Worm (Caenorhabditis elegans): ENCODE results near the gene bed-1.

Gene bed-1

DNA sequence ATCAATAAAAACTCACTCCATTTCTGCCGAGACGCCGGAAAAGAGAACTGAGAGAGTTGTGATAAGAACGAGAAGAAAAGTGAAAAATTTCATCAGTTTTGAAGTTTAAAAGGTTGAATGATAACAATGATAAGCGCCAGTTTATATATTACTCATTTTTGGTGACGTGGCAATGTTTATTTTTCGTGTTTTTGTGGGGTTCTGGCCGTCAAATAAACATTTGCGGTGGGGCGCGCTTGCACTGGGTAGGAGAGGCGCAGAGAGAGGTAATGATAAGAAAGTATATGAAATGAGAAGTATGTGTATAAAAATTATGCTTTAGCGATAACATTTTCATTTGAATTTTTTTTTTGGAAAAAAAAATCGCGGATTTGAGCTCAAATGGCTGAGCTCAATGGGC is 33.9 kb upstream of the bed-1 start, which contains the start of gene Y39B6A.5 (continued):
- TF ChIP-seq swsn-7 (tag; optimal IDR thresholded peaks at IDR 0.05) (peak; percentile 14), ceh-8 (GFP tag; optimal IDR thresholded peaks at IDR 0.05) (no peak), aha-1 (tag; optimal IDR thresholded peaks at IDR 0.05) (no peak), fos-1 (tag; optimal IDR thresholded peaks at IDR 0.05) (no peak), ztf-4 (tag; optimal IDR thresholded peaks at IDR 0.05) (no peak), fkh-8 (tag; optimal IDR thresholded peaks at IDR 0.05) (no peak), F16B12.6 (tag; optimal IDR thresholded peaks at IDR 0.05) (no peak), ama-1 (optimal IDR thresholded peaks at IDR 0.05) (no peak), ztf-11 (tag; optimal IDR thresholded peaks at IDR 0.05) (no peak), ces-1 (GFP tag; optimal IDR thresholded peaks at IDR 0.05) (no peak), nhr-76 (tag; optimal IDR thresholded peaks at IDR 0.05) (no peak), unc-30 (tag; optimal IDR thresholded peaks at IDR 0.05) (no peak), unc-98 (GFP tag; IDR thresholded peaks at IDR 0.05) (no peak), efl-3 (GFP tag; optimal IDR thresholded peaks at IDR 0.05) (no peak), ceh-63 (GFP tag; optimal IDR thresholded peaks at IDR 0.05) (no peak), Y116A8C.19 (tag; optimal IDR thresholded peaks at IDR 0.05; ENCODE audit: borderline replicate concordance) (no peak), lin-15B (tag; optimal IDR thresholded peaks at IDR 0.05) (no peak), sptf-1 (tag; optimal IDR thresholded peaks at IDR 0.05) (no peak), hlh-17 (GFP tag; optimal IDR thresholded peaks at IDR 0.05; ENCODE audit: borderline replicate concordance) (no peak), snpc-4 (tag; optimal IDR thresholded peaks at IDR 0.05) (no peak), pqm-1 (tag; optimal IDR thresholded peaks at IDR 0.05) (peak; percentile 82), pag-3 (tag; optimal IDR thresholded peaks at IDR 0.05; ENCODE audit: borderline replicate concordance, insufficient read depth) (no peak), zip-4 (GFP tag; optimal IDR thresholded peaks at IDR 0.05) (no peak), vab-15 (tag; optimal IDR thresholded peaks at IDR 0.05) (no peak), egl-27 (tag; optimal IDR thresholded peaks at IDR 0.05) (no peak), ceh-82 (tag; optimal IDR thresholded peaks at IDR 0.05) (no peak), mab-9 (GFP tag; IDR thresholded peaks at IDR 0.05) (no peak), lin-13 (GFP tag; optimal IDR thresholded peaks at IDR 0.05) (no peak), xbp-1 (tag; optimal IDR thresholded peaks at IDR 0.05) (no peak), nhr-12 (tag; optimal IDR thresholded peaks at IDR 0.05) (no peak), lsy-2 (tag; optimal IDR thresholded peaks at IDR 0.05) (peak; percentile 4 to 25), unc-62 (GFP tag; optimal IDR thresholded peaks at IDR 0.05) (no peak), nhr-11 (tag; optimal IDR thresholded peaks at IDR 0.05) (no peak), aly-2 (tag; optimal IDR thresholded peaks at IDR 0.05) (no peak)

DNA sequence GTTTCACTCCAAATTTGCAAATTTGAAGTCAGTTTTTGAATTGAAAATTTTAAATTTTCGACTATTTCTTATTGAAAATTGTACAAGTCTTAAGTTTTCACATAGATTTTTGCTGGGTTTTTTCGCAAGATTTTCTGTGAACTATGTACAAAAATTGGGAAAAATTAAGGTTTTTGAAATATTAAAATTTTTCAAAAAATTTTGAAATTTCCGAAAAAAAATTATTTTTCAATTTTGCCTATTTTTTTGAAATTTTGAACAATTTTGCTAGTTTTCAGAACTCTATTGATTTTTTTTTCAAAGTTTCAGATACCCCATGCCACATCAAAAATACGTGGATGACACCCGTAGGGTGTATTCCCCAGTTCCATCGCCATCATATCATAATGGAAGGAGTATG is 29.1 kb upstream of the bed-1 start, which contains the start of gene tsp-13:
tsp-13 (plus strand) TSS at position 301 of the 400 bp plus-strand sequence.
- TF ChIP-seq mdl-1 (tag; optimal IDR thresholded peaks at IDR 0.05) = no peak

DNA sequence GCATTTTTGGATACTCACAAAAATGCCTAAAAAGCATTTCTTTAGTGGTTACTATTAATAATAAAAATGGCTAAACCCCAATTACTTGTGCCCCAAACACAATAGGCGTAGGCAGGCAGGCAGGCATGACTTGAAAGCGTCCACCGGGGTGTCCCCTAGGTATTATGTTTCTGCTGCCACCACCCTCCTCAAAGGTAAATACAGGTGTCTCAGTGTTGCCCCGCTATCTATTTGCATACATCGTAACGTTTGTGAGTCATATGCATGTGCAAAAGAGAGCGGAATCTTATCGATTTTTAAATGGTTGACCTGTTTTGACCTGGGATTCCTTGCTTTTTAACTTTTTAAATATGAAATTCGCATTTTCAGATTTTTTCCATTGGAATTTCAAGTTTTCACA is 28.5 kb upstream of the bed-1 start:
- TF ChIP-seq vab-15 (tag; optimal IDR thresholded peaks at IDR 0.05) (no peak), aha-1 (tag; optimal IDR thresholded peaks at IDR 0.05) (no peak), lin-15B (tag; optimal IDR thresholded peaks at IDR 0.05) (no peak), nhr-20 (tag; optimal IDR thresholded peaks at IDR 0.05) (no peak), nhr-11 (tag; optimal IDR thresholded peaks at IDR 0.05) (no peak), ztf-4 (tag; optimal IDR thresholded peaks at IDR 0.05) (no peak), jun-1 (tag; optimal IDR thresholded peaks at IDR 0.05) (no peak), mep-1 (tag; optimal IDR thresholded peaks at IDR 0.05) (no peak), C04F5.9 (tag; optimal IDR thresholded peaks at IDR 0.05) (no peak), unc-30 (tag; optimal IDR thresholded peaks at IDR 0.05) (no peak), mdl-1 (tag; optimal IDR thresholded peaks at IDR 0.05) (no peak)

DNA sequence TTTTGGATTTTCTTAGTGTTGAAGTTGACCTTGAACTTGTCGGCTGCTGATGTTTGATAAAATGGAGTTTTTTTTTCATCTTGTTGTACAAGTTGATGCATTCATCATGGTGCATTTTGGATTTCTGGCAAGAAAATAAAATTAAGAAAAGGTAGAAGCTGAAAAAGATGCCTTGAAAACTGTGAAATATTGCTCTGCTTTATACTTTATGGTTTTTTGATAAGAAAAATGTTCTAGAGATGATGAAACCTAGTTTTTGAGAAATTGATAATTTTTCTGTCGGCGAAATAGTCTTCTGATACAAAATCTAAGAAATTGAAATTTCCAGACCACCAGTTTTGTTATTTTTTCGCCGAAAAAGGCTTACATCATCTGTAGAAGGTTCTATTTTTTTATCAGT is 27.6 kb upstream of the bed-1 start, which contains the start of gene Y39B6A.69:
Y39B6A.69 (minus strand) TSS at position 101 of the 400 bp plus-strand sequence.
- TF ChIP-seq lin-14 (GFP tag; optimal IDR thresholded peaks at IDR 0.05) = no peak
- TF ChIP-seq mab-9 (GFP tag; IDR thresholded peaks at IDR 0.05) = no peak
- no peak for TF ChIP-seq nhr-11 (tag; optimal IDR thresholded peaks at IDR 0.05)
- TF ChIP-seq tbx-2 (tag; optimal IDR thresholded peaks at IDR 0.05) = no peak
- no peak for TF ChIP-seq nhr-237 (tag; optimal IDR thresholded peaks at IDR 0.05)
- no peak for TF ChIP-seq lin-15B (tag; optimal IDR thresholded peaks at IDR 0.05)
- no peak for TF ChIP-seq nhr-19 (GFP tag; conservative IDR thresholded peaks at IDR 0.05)
- TF ChIP-seq ceh-82 (tag; optimal IDR thresholded peaks at IDR 0.05) = no peak
- no peak for TF ChIP-seq lir-3 (tag; optimal IDR thresholded peaks at IDR 0.05; ENCODE audit: poor library complexity)
- TF ChIP-seq vab-15 (tag; optimal IDR thresholded peaks at IDR 0.05) = no peak
- TF ChIP-seq ztf-11 (tag; optimal IDR thresholded peaks at IDR 0.05) = no peak
- no peak for TF ChIP-seq efl-1 (optimal IDR thresholded peaks at IDR 0.05)
- no peak for TF ChIP-seq efl-1 (GFP tag; optimal IDR thresholded peaks at IDR 0.05 in 1 of 2)
- TF ChIP-seq elt-3 (tag; optimal IDR thresholded peaks at IDR 0.05) = no peak
- TF ChIP-seq C16A3.4 (tag; optimal IDR thresholded peaks at IDR 0.05) = no peak
- no peak for TF ChIP-seq snpc-4 (tag; optimal IDR thresholded peaks at IDR 0.05)
- no peak for TF ChIP-seq unc-130 (tag; optimal IDR thresholded peaks at IDR 0.05)
- TF ChIP-seq ceh-8 (GFP tag; optimal IDR thresholded peaks at IDR 0.05) = no peak

All from whole organism, L1 larva.